Worm (Caenorhabditis elegans): ENCODE measurements around the gene ddx-17.

Gene ddx-17

ce11 chrV:13961927-13962419, 49.9 kb downstream of the ddx-17 start, which contains the start of the genes algn-13 and R10D12.13 (continued):
- no peak for TF ChIP-seq lin-40 (tag; optimal IDR thresholded peaks at IDR 0.05)
- TF ChIP-seq egl-44 (GFP tag; IDR thresholded peaks at IDR 0.05): no peak
- TF ChIP-seq Y79H2A.3 (GFP tag; conservative IDR thresholded peaks at IDR 0.05): no peak
- TF ChIP-seq ceh-58 (GFP tag; IDR thresholded peaks at IDR 0.05): no peak
- TF ChIP-seq ztf-6 (GFP tag; IDR thresholded peaks at IDR 0.05): no peak
- TF ChIP-seq ztf-25 (GFP tag; IDR thresholded peaks at IDR 0.05): no peak
- no peak for TF ChIP-seq madf-3 (GFP tag; IDR thresholded peaks at IDR 0.05)
- no peak for TF ChIP-seq sdz-38 (tag; optimal IDR thresholded peaks at IDR 0.05)
- no peak for TF ChIP-seq egrh-3 (GFP tag; IDR thresholded peaks at IDR 0.05)
- no peak for TF ChIP-seq repo-1 (tag; optimal IDR thresholded peaks at IDR 0.05)
- no peak for TF ChIP-seq atf-7 (tag; optimal IDR thresholded peaks at IDR 0.05)
- peak; percentile 37 for TF ChIP-seq ztf-18 (tag; optimal IDR thresholded peaks at IDR 0.05)
- TF ChIP-seq nhr-120 (GFP tag; IDR thresholded peaks at IDR 0.05): no peak
- TF ChIP-seq mes-4 (tag; optimal IDR thresholded peaks at IDR 0.05): no peak
- TF ChIP-seq sea-2 (GFP tag; IDR thresholded peaks at IDR 0.05): no peak
- no peak for TF ChIP-seq cebp-2 (GFP tag; IDR thresholded peaks at IDR 0.05)
- no peak for TF ChIP-seq lin-26 (GFP tag; IDR thresholded peaks at IDR 0.05)
- TF ChIP-seq nhr-80 (tag; optimal IDR thresholded peaks at IDR 0.05): peak; percentile 8
- TF ChIP-seq lsl-1 (GFP tag; optimal IDR thresholded peaks at IDR 0.05): peak; percentile 52
- TF ChIP-seq zim-3 (tag; optimal IDR thresholded peaks at IDR 0.05): no peak
- TF ChIP-seq cebp-1 (GFP tag; IDR thresholded peaks at IDR 0.05): no peak
- TF ChIP-seq cebp-1 (tag; optimal IDR thresholded peaks at IDR 0.05): peak; percentile 65
- no peak for TF ChIP-seq ztf-26 (tag; optimal IDR thresholded peaks at IDR 0.05)
- TF ChIP-seq F23B12.7 (tag; optimal IDR thresholded peaks at IDR 0.05; ENCODE audit: insufficient read depth): peak; percentile 31
- TF ChIP-seq hmg-1.2 (GFP tag; IDR thresholded peaks at IDR 0.05): peak; percentile 52
- peak; percentile 79 for TF ChIP-seq ZK185.1 (tag; optimal IDR thresholded peaks at IDR 0.05; ENCODE audit: poor library complexity, severe bottlenecking)
- TF ChIP-seq rcor-1 (GFP tag; IDR thresholded peaks at IDR 0.05): peak; percentile 57; the same call in 1 of the 2 replicates
- no peak for TF ChIP-seq egl-18 (GFP tag; IDR thresholded peaks at IDR 0.05)
- peak; percentile 37; the same call in 1 of the 2 replicates for TF ChIP-seq nfyb-1 (GFP tag; IDR thresholded peaks at IDR 0.05)
- no peak for TF ChIP-seq B0261.1 (tag; optimal IDR thresholded peaks at IDR 0.05)
- no peak for TF ChIP-seq ztf-3 (GFP tag; optimal IDR thresholded peaks at IDR 0.05)
- TF ChIP-seq nhr-27 (tag; optimal IDR thresholded peaks at IDR 0.05): no peak
- TF ChIP-seq F10E7.11 (tag; optimal IDR thresholded peaks at IDR 0.05): no peak
- no peak for TF ChIP-seq unc-62 (GFP tag; optimal IDR thresholded peaks at IDR 0.05)
- TF ChIP-seq hrde-1 (tag; optimal IDR thresholded peaks at IDR 0.05; ENCODE audit: borderline replicate concordance): peak; percentile 9
- peak; percentile 17; the same call in 1 of the 2 replicates for TF ChIP-seq ekl-4 (GFP tag; IDR thresholded peaks at IDR 0.05)
- TF ChIP-seq Y53F4B.3 (GFP tag; IDR thresholded peaks at IDR 0.05): no peak
- TF ChIP-seq ceh-40 (GFP tag; IDR thresholded peaks at IDR 0.05): no peak
- TF ChIP-seq snpc-3.4 (tag; optimal IDR thresholded peaks at IDR 0.05): peak; percentile 92
- no peak for TF ChIP-seq madf-10 (tag; optimal IDR thresholded peaks at IDR 0.05)
- no peak for TF ChIP-seq lag-1 (GFP tag; IDR thresholded peaks at IDR 0.05)
- no peak for TF ChIP-seq rec-8 (tag; optimal IDR thresholded peaks at IDR 0.05)
- peak; percentile 26; the same call in 1 of the 2 replicates for TF ChIP-seq Y95B8A.8 (GFP tag; IDR thresholded peaks at IDR 0.05)
- TF ChIP-seq rpc-1 (optimal IDR thresholded peaks at IDR 0.05): peak; percentile 44
- no peak for TF ChIP-seq rpc-1 (tag; optimal IDR thresholded peaks at IDR 0.05)
- TF ChIP-seq sptf-2 (GFP tag; optimal IDR thresholded peaks at IDR 0.05): no peak
- peak; percentile 76 for TF ChIP-seq madf-8 (GFP tag; conservative IDR thresholded peaks at IDR 0.05)
- TF ChIP-seq hmg-20 (GFP tag; IDR thresholded peaks at IDR 0.05): 0 out of 2 replicates have a peak, but pooled peaks have one; percentile 7

Data from whole organism, young adult.